3 worm cellular contexts compared by ENCODE assay signal in genomic region chrV:16506650-16507049, ce11.
TF ChIP-seq lines count a peak whose summit lies in the region.

No protein-coding gene starts in this region.

TF ChIP-seq in whole organism, L1 larva, 84 proteins besides CTCF, POLR2A, EP300 and RAD21:
- TF ChIP-seq lin-14 (GFP tag; optimal IDR thresholded peaks at IDR 0.05; lab: Kevin White, UChicago) (peak; percentile 8), unc-130 (tag; optimal IDR thresholded peaks at IDR 0.05; lab: Kevin White, UChicago) (no peak)

TF ChIP-seq in whole organism, L2 larva, 48 proteins besides CTCF, POLR2A, EP300 and RAD21:
- TF ChIP-seq aly-2 (tag; optimal IDR thresholded peaks at IDR 0.05; lab: Kevin White, UChicago), result no peak
- peak; percentile 25 for TF ChIP-seq sma-9 (GFP tag; optimal IDR thresholded peaks at IDR 0.05; lab: Kevin White, UChicago)
- TF ChIP-seq sma-9 (tag; optimal IDR thresholded peaks at IDR 0.05; lab: Kevin White, UChicago), result no peak
- TF ChIP-seq dmd-4 (tag; optimal IDR thresholded peaks at IDR 0.05; lab: Kevin White, UChicago), result no peak
- TF ChIP-seq peb-1 (tag; optimal IDR thresholded peaks at IDR 0.05; lab: Kevin White, UChicago), result no peak

TF ChIP-seq in whole organism, L3 larva, 47 proteins besides CTCF, POLR2A, EP300 and RAD21:
- TF ChIP-seq pha-4 (tag; optimal IDR thresholded peaks at IDR 0.05; lab: Kevin White, UChicago), result peak; percentile 49
- no peak for TF ChIP-seq R02D3.7 (tag; optimal IDR thresholded peaks at IDR 0.05; lab: Kevin White, UChicago)
TF ChIP-seq in whole organism, L3 larva: peak in this region for 1.
